Worm (Caenorhabditis elegans) whole organism, mixed stage, embryonic: Measurements from ENCODE around the gene ugt-36.

ENCODE experiments used
- blmp-1 ChIP-seq: fragments of 150-350 bp; optimal IDR thresholded peaks from 2 replicates; lab custom pipeline; 2014; ENCODE audit warnings: missing biosample characterization, missing genetic modification characterization
- ham-2 ChIP-seq: fragments of 200-800 bp; sonication (Bioruptor generic); optimal IDR thresholded peaks from 2 replicates; lab custom pipeline; 2018; ENCODE audit warnings: mild to moderate bottlenecking, missing genetic modification characterization, missing compliant biosample characterization
- lsy-2 ChIP-seq: fragments of 150-350 bp; optimal IDR thresholded peaks from 2 replicates; lab custom pipeline; 2014; ENCODE audit warnings: missing biosample characterization, missing genetic modification characterization
- mab-5 ChIP-seq: fragments of 150-350 bp; optimal IDR thresholded peaks from 2 replicates; lab custom pipeline; 2014; ENCODE audit warnings: missing biosample characterization, missing genetic modification characterization
- nhr-2 ChIP-seq: fragments of 150-350 bp; optimal IDR thresholded peaks from 2 replicates; lab custom pipeline; 2014; ENCODE audit warnings: missing biosample characterization, missing genetic modification characterization
- snpc-4 ChIP-seq: fragments of 150-350 bp; optimal IDR thresholded peaks from 2 replicates; lab custom pipeline; 2014; ENCODE audit warnings: missing biosample characterization, missing genetic modification characterization
- sptf-1 ChIP-seq: sonication (generic microtip); optimal IDR thresholded peaks from 2 replicates; lab custom pipeline; 2017; ENCODE audit warnings: mild to moderate bottlenecking, missing genetic modification characterization, moderate library complexity, missing compliant biosample characterization
- unc-62 ChIP-seq: fragments of 150-350 bp; optimal IDR thresholded peaks from 2 replicates; lab custom pipeline; 2014; ENCODE audit warnings: missing biosample characterization, missing genetic modification reagents, missing genetic modification characterization
- ztf-11 ChIP-seq: fragments of 150-350 bp; optimal IDR thresholded peaks from 2 replicates; lab custom pipeline; 2014; ENCODE audit warnings: missing biosample characterization, missing genetic modification characterization

DNA sequence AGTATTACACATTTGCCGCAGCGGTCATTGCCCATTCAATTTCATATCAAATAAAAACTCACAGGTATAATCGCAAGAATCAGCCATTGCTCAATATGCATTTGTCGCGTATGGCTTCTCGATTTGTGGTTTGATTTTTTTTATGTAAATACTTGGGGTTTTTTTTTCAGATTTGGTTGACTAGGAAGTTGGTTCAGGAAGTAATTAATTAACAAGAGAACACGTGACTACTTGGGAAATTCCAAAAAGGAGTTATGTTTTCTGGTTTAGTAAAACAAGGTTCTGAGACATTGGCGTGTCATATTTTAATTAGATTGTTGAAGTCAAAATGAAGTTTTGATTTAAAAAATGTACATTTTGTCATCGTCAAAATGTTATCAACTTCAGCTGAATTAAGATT, 35.8 kb upstream of the ugt-36 start, which contains the start of gene srx-36:
- TF ChIP-seq ztf-11 (tag; lab: Kevin White, UChicago) (no peak), blmp-1 (tag; lab: Kevin White, UChicago) (no peak), mab-5 (tag; lab: Kevin White, UChicago) (no peak), snpc-4 (tag; lab: Kevin White, UChicago) (no peak), lsy-2 (tag; lab: Kevin White, UChicago) (no peak), unc-62 (GFP tag; lab: Kevin White, UChicago) (no peak), sptf-1 (tag; lab: Kevin White, UChicago) (no peak), nhr-2 (tag; lab: Kevin White, UChicago) (no peak), ham-2 (no peak)
